Fruit fly (Drosophila melanogaster) whole organism, embryonic: Measurements from ENCODE around the gene CG42841.

Experiments used
- Awh ChIP-seq: fragments of 200-800 bp; sonication (Bioruptor generic); IDR thresholded peaks from 2 replicates; pipeline ENCODE4, ENCODE4 v1.3.6; 2022; ENCODE audit warnings: missing biosample characterization, missing genetic modification characterization
- CG10366 ChIP-seq: fragments of 200-800 bp; sonication (Bioruptor generic); IDR thresholded peaks from 2 replicates; pipeline ENCODE4 v1.3.6; 2022; ENCODE audit warnings: missing biosample characterization, missing genetic modification characterization
- CG10654 ChIP-seq: fragments of 200-800 bp; sonication (Bioruptor generic); optimal IDR thresholded peaks from 2 replicates; lab custom pipeline; 2016; ENCODE audit warnings: missing biosample characterization, missing genetic modification characterization
- CG10979 ChIP-seq: fragments of 200-800 bp; sonication (Bioruptor generic); optimal IDR thresholded peaks from 2 replicates; lab custom pipeline; 2018; ENCODE audit warnings: missing biosample characterization, mild to moderate bottlenecking, missing genetic modification characterization, moderate library complexity
- CG11085 ChIP-seq: fragments of 200-800 bp; sonication (Bioruptor generic); IDR thresholded peaks from 2 replicates; pipeline ENCODE4 v1.3.6; 2022; ENCODE audit warnings: missing biosample characterization, missing genetic modification characterization
- CG11504 ChIP-seq: fragments of 200-800 bp; sonication (Bioruptor generic); optimal IDR thresholded peaks from 3 replicates; lab custom pipeline; 2019; ENCODE audit warnings: missing biosample characterization, mild to moderate bottlenecking, missing genetic modification characterization, moderate library complexity
- CG11696 ChIP-seq: fragments of 200-800 bp; sonication (Bioruptor generic); IDR thresholded peaks from 2 replicates; pipeline ENCODE4 v1.3.6; 2022; ENCODE audit warnings: missing biosample characterization, missing genetic modification characterization
- CG11723 ChIP-seq: fragments of 200-800 bp; sonication (Bioruptor generic); optimal IDR thresholded peaks from 2 replicates; lab custom pipeline; 2017; ENCODE audit warnings: missing biosample characterization, mild to moderate bottlenecking, missing genetic modification characterization
- CG12155 ChIP-seq: fragments of 200-800 bp; sonication (Bioruptor generic); optimal IDR thresholded peaks from 3 replicates; lab custom pipeline; 2016; ENCODE audit warnings: missing biosample characterization, missing genetic modification characterization
- CG12769 ChIP-seq: fragments of 200-800 bp; sonication (Bioruptor generic); optimal IDR thresholded peaks from 2 replicates; lab custom pipeline; 2019; ENCODE audit warnings: missing biosample characterization, mild to moderate bottlenecking, missing genetic modification characterization, moderate library complexity
- CG14014 ChIP-seq: fragments of 200-800 bp; sonication (Bioruptor generic); IDR thresholded peaks from 2 replicates; pipeline ENCODE4 v1.3.6; 2022; ENCODE audit warnings: missing biosample characterization, missing genetic modification characterization
- CG15011 ChIP-seq: fragments of 200-800 bp; sonication (Bioruptor generic); optimal IDR thresholded peaks from 3 replicates; lab custom pipeline; 2018; ENCODE audit warnings: missing biosample characterization, mild to moderate bottlenecking, missing genetic modification characterization
- CG15514 ChIP-seq: fragments of 200-800 bp; sonication (Bioruptor generic); optimal IDR thresholded peaks from 3 replicates; lab custom pipeline; 2017; ENCODE audit warnings: missing biosample characterization, missing genetic modification characterization, mild to moderate bottlenecking, moderate library complexity, missing genetic modification reagents
- CG1603 ChIP-seq: fragments of 200-800 bp; sonication (Bioruptor generic); optimal IDR thresholded peaks from 2 replicates; lab custom pipeline; 2019; ENCODE audit warnings: missing biosample characterization, mild to moderate bottlenecking, missing genetic modification characterization, moderate library complexity
- CG16813 ChIP-seq: fragments of 200-800 bp; sonication (Bioruptor generic); IDR thresholded peaks from 3 replicates; pipeline ENCODE4 v1.3.6; 2022; ENCODE audit warnings: missing biosample characterization, missing genetic modification characterization; ENCODE audit not compliant: partially characterized antibody
- CG17359 ChIP-seq: fragments of 200-800 bp; sonication (Bioruptor generic); optimal IDR thresholded peaks from 3 replicates; lab custom pipeline; 2018; ENCODE audit warnings: missing biosample characterization, mild to moderate bottlenecking, missing genetic modification characterization, moderate library complexity
- CG17385 ChIP-seq: fragments of 200-800 bp; sonication (Bioruptor generic); optimal IDR thresholded peaks from 3 replicates; lab custom pipeline; 2018; ENCODE audit warnings: missing biosample characterization, mild to moderate bottlenecking, missing genetic modification characterization
- CG18619 ChIP-seq: fragments of 200-800 bp; sonication (Bioruptor generic); optimal IDR thresholded peaks from 3 replicates; lab custom pipeline; 2017; ENCODE audit warnings: missing biosample characterization, mild to moderate bottlenecking, missing genetic modification characterization
- CG2678 ChIP-seq: fragments of 200-800 bp; sonication (Bioruptor generic); optimal IDR thresholded peaks from 3 replicates; lab custom pipeline; 2019; ENCODE audit warnings: missing biosample characterization, mild to moderate bottlenecking, missing genetic modification characterization, moderate library complexity
- CG2875 ChIP-seq: fragments of 200-800 bp; sonication (Bioruptor generic); optimal IDR thresholded peaks from 2 replicates; lab custom pipeline; 2017; ENCODE audit warnings: missing biosample characterization, mild to moderate bottlenecking, missing genetic modification characterization, missing genetic modification reagents
- CG3726 ChIP-seq: fragments of 200-800 bp; sonication (Bioruptor generic); IDR thresholded peaks from 3 replicates; pipeline ENCODE4, ENCODE4 v1.3.6; 2022; ENCODE audit warnings: missing biosample characterization, missing genetic modification characterization
- CG42726 ChIP-seq: fragments of 200-800 bp; sonication (Bioruptor generic); IDR thresholded peaks from 2 replicates; pipeline ENCODE4 v1.3.6; 2022; ENCODE audit warnings: missing biosample characterization, missing genetic modification characterization; ENCODE audit not compliant: partially characterized antibody
- CG8290 ChIP-seq, 3 experiments: fragments of 200-800 bp; sonication (Bioruptor generic); optimal IDR thresholded peaks; 2 replicates each; lab custom pipeline; 2016 to 2019; ENCODE audit warnings: missing biosample characterization in 3 of 3, missing genetic modification characterization in 3 of 3, mild to moderate bottlenecking in 2 of 3, moderate library complexity in 1 of 3
- CG8765 ChIP-seq: fragments of 200-800 bp; sonication (Bioruptor generic); IDR thresholded peaks from 2 replicates; pipeline ENCODE4 v1.3.6; 2022; ENCODE audit warnings: missing biosample characterization, missing genetic modification characterization
- CoRest ChIP-seq: fragments of 200-800 bp; sonication (Bioruptor generic); optimal IDR thresholded peaks from 3 replicates; lab custom pipeline; 2018; ENCODE audit warnings: missing biosample characterization, mild to moderate bottlenecking, missing genetic modification characterization, moderate library complexity
- HHEX ChIP-seq: fragments of 200-800 bp; sonication (Bioruptor generic); optimal IDR thresholded peaks from 3 replicates; lab custom pipeline; 2017; ENCODE audit warnings: missing biosample characterization, mild to moderate bottlenecking, missing genetic modification characterization, missing genetic modification reagents
- HmgD ChIP-seq: fragments of 200-800 bp; sonication (Bioruptor generic); optimal IDR thresholded peaks from 3 replicates; lab custom pipeline; 2016; ENCODE audit warnings: missing biosample characterization, missing genetic modification characterization
- Lpt ChIP-seq: fragments of >200 bp; optimal IDR thresholded peaks from 2 replicates; lab custom pipeline; 2018; ENCODE audit warnings: missing biosample characterization, missing genetic modification characterization
- Mrtf ChIP-seq: fragments of 200-800 bp; sonication (Bioruptor generic); IDR thresholded peaks from 3 replicates; pipeline ENCODE4 v1.3.6; 2022; ENCODE audit warnings: missing biosample characterization, missing genetic modification characterization
- Rfx ChIP-seq: fragments of 200-800 bp; sonication (Bioruptor generic); IDR thresholded peaks from 2 replicates; pipeline ENCODE4 v1.3.6; 2022; ENCODE audit warnings: missing biosample characterization, missing genetic modification characterization
- Sox100B ChIP-seq: fragments of 200-800 bp; sonication (Bioruptor generic); optimal IDR thresholded peaks from 3 replicates; lab custom pipeline; 2018; ENCODE audit warnings: missing biosample characterization, mild to moderate bottlenecking, missing genetic modification characterization
- Vsx1 ChIP-seq: fragments of 200-800 bp; sonication (Bioruptor generic); optimal IDR thresholded peaks from 2 replicates; lab custom pipeline; 2017; ENCODE audit warnings: missing biosample characterization, mild to moderate bottlenecking, missing genetic modification characterization, missing genetic modification reagents
- bcd ChIP-seq: fragments of 200-800 bp; sonication (Bioruptor generic); optimal IDR thresholded peaks from 2 replicates; lab custom pipeline; 2017; ENCODE audit warnings: missing biosample characterization, mild to moderate bottlenecking, missing genetic modification characterization
- caup ChIP-seq: fragments of 200-800 bp; sonication (Bioruptor generic); optimal IDR thresholded peaks from 3 replicates; lab custom pipeline; 2017; ENCODE audit warnings: missing biosample characterization, mild to moderate bottlenecking, missing genetic modification characterization, moderate library complexity; ENCODE audit not compliant: severe bottlenecking
- ci ChIP-seq: fragments of 200-800 bp; sonication (Bioruptor generic); IDR thresholded peaks from 3 replicates; pipeline ENCODE4 v1.3.6; 2022; ENCODE audit warnings: missing biosample characterization, missing genetic modification characterization
- croc ChIP-seq: fragments of 200-800 bp; sonication (Bioruptor generic); conservative IDR thresholded peaks from 3 replicates; pipeline ENCODE4 v1.3.6; 2022; ENCODE audit warnings: missing biosample characterization, missing genetic modification characterization
- emc ChIP-seq: fragments of 200-800 bp; sonication (Bioruptor generic); optimal IDR thresholded peaks from 2 replicates; lab custom pipeline; 2016; ENCODE audit warnings: missing biosample characterization, missing genetic modification characterization
- ftz-f1 ChIP-seq: fragments of 200-800 bp; sonication (Bioruptor generic); optimal IDR thresholded peaks from 2 replicates; lab custom pipeline; 2016; ENCODE audit warnings: missing biosample characterization, missing genetic modification characterization
- gce ChIP-seq: fragments of 200-800 bp; sonication (Bioruptor generic); IDR thresholded peaks from 3 replicates; pipeline ENCODE4 v1.3.6; 2022; ENCODE audit warnings: missing biosample characterization, missing genetic modification characterization
- grn ChIP-seq: fragments of 200-800 bp; sonication (Bioruptor generic); optimal IDR thresholded peaks from 3 replicates; lab custom pipeline; 2017; ENCODE audit warnings: missing biosample characterization, missing genetic modification characterization
- insv ChIP-seq, 2 experiments: fragments of 200-800 bp; sonication (Bioruptor generic); optimal IDR thresholded peaks; 3 replicates each; lab custom pipeline; 2016 to 2018; ENCODE audit warnings: missing biosample characterization in 2 of 2, missing genetic modification characterization in 2 of 2
- lab ChIP-seq: fragments of 200-800 bp; sonication (Bioruptor generic); optimal IDR thresholded peaks from 3 replicates; lab custom pipeline; 2017; ENCODE audit warnings: missing biosample characterization, missing genetic modification characterization, mild to moderate bottlenecking, moderate library complexity, missing genetic modification reagents
- lov ChIP-seq, 2 experiments: fragments of 200-800 bp in 1 of 2; fragments of >200 bp in 1 of 2; sonication (Bioruptor generic) in 1 of 2; IDR thresholded peaks in 1 of 2; optimal IDR thresholded peaks in 1 of 2; 2 replicates in 1 of 2; 3 replicates in 1 of 2; pipeline versions ENCODE4 v1.3.6 to Lab custom; 2017 to 2022; ENCODE audit warnings: missing biosample characterization in 1 of 2, missing genetic modification characterization in 1 of 2
- maf-S ChIP-seq: fragments of 200-800 bp; sonication (Bioruptor generic); optimal IDR thresholded peaks from 2 replicates; lab custom pipeline; 2016; ENCODE audit warnings: missing biosample characterization, missing genetic modification characterization
- org-1 ChIP-seq: fragments of 200-800 bp; sonication (Bioruptor generic); optimal IDR thresholded peaks from 2 replicates; lab custom pipeline; 2017; ENCODE audit warnings: missing biosample characterization, missing genetic modification characterization
- pb ChIP-seq: fragments of 200-800 bp; sonication (Bioruptor generic); optimal IDR thresholded peaks from 3 replicates; lab custom pipeline; 2016; ENCODE audit warnings: missing biosample characterization, missing genetic modification characterization
- psq ChIP-seq: fragments of 200-800 bp; sonication (Bioruptor generic); optimal IDR thresholded peaks from 2 replicates; lab custom pipeline; 2017; ENCODE audit warnings: missing biosample characterization, missing genetic modification characterization
- seq ChIP-seq: fragments of 200-800 bp; sonication (Bioruptor generic); IDR thresholded peaks from 2 replicates; pipeline ENCODE4 v1.3.6; 2022; ENCODE audit warnings: missing biosample characterization, missing genetic modification characterization
- slp2 ChIP-seq: fragments of 200-800 bp; sonication (Bioruptor generic); optimal IDR thresholded peaks from 2 replicates; lab custom pipeline; 2016; ENCODE audit warnings: missing biosample characterization, missing genetic modification characterization

Gene CG42841

DNA sequence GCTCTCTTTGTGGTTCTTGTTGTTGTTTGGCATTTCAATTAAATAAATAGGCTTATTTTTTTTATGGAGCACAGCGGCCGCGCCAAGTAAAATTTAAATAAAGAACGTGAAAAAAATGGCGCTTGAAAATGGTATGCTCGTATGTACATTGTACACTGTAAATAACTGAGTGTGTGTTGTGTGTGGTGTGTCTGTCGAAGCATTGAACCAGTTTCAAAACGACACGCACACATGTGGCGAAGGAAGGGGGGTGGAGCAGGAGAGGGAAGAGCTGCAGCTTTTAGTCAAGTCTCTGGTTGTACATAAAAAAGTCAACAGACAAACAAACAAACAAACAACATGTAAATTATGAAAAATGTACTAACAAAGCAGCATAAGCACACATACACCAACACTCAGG is 719 bp downstream of the CG42841 start:
- TF ChIP-seq psq (no peak), CG10654 (GFP tag; lab: Kevin White, UChicago) (no peak), CG16813 (GFP tag; lab: Robert Waterston, UW) (no peak), CG11504 (tag; lab: Kevin White, UChicago) (peak; percentile 28), CG3726 (GFP tag; lab: Robert Waterston, UW) (no peak), org-1 (GFP tag; lab: Kevin White, UChicago) (no peak), CG11085 (no peak), CG14014 (GFP tag; lab: Robert Waterston, UW) (0 out of 2 replicates have a peak, but pooled peaks have one; percentile 26), Lpt (GFP tag; lab: Kevin White, UChicago) (no peak), CG11723 (GFP tag; lab: Kevin White, UChicago) (no peak), CG10366 (GFP tag; lab: Robert Waterston, UW) (no peak), HmgD (GFP tag; lab: Kevin White, UChicago) (no peak), lov (optimal IDR thresholded peaks at IDR 0.05; lab: Kevin White, UChicago) (no peak), lov (GFP tag; IDR thresholded peaks at IDR 0.05; lab: Robert Waterston, UW) (0 out of 3 replicates have a peak, but pooled peaks have one; percentile 14), CG15514 (GFP tag; lab: Kevin White, UChicago) (peak; percentile 7), CG17359 (tag; lab: Kevin White, UChicago) (peak; percentile 39), ftz-f1 (GFP tag; lab: Kevin White, UChicago) (no peak), emc (GFP tag; lab: Kevin White, UChicago) (no peak), bcd (GFP tag; lab: Kevin White, UChicago) (peak; percentile 30), Rfx (GFP tag; lab: Robert Waterston, UW) (0 out of 2 replicates have a peak, but pooled peaks have one; percentile 4), grn (GFP tag; lab: Kevin White, UChicago) (no peak), Mrtf (GFP tag; lab: Robert Waterston, UW) (no peak), Awh (GFP tag; lab: Robert Waterston, UW) (peak; percentile 37; the same call in 1 of the 2 replicates), seq (0 out of 2 replicates have a peak, but pooled peaks have one; percentile 7), CG12155 (no peak), CG2678 (tag; lab: Kevin White, UChicago) (peak; percentile 50), CG8765 (GFP tag; lab: Robert Waterston, UW) (no peak), ci (GFP tag; lab: Robert Waterston, UW) (0 out of 3 replicates have a peak, but pooled peaks have one; percentile 41), HHEX (GFP tag; lab: Kevin White, UChicago) (peak; percentile 18), CG15011 (no peak), Vsx1 (GFP tag; lab: Kevin White, UChicago) (no peak), pb (GFP tag; lab: Kevin White, UChicago) (no peak), caup (GFP tag; lab: Kevin White, UChicago) (peak; percentile 24), CG17385 (peak; percentile 17), gce (0 out of 3 replicates have a peak, but pooled peaks have one; percentile 35), CG42726 (GFP tag; lab: Robert Waterston, UW) (no peak), CG11696 (GFP tag; lab: Robert Waterston, UW) (0 out of 2 replicates have a peak, but pooled peaks have one; percentile 39), lab (GFP tag; lab: Kevin White, UChicago) (peak; percentile 27), CG10979 (no peak), insv (GFP tag; optimal IDR thresholded peaks at IDR 0.05; lab: Kevin White, UChicago) (no peak), slp2 (GFP tag; lab: Kevin White, UChicago) (peak; percentile 6), CG8290 (GFP tag; optimal IDR thresholded peaks at IDR 0.05; lab: Kevin White, UChicago) (no peak), CG8290 (tag; optimal IDR thresholded peaks at IDR 0.05; lab: Kevin White, UChicago) (peak in 1 of 2 experiments; percentile 43), Sox100B (GFP tag; lab: Kevin White, UChicago) (peak; percentile 32), croc (GFP tag; lab: Robert Waterston, UW) (no peak), CoRest (tag; lab: Kevin White, UChicago) (peak; percentile 13), CG1603 (tag; lab: Kevin White, UChicago) (peak; percentile 49), maf-S (GFP tag; lab: Kevin White, UChicago) (no peak), CG12769 (tag; lab: Kevin White, UChicago) (peak; percentile 23), CG2875 (peak; percentile 19), CG18619 (peak; percentile 11)
